Fruit fly (Drosophila melanogaster): ENCODE data around the gene Hs6st.

Hs6st gene

DNA sequence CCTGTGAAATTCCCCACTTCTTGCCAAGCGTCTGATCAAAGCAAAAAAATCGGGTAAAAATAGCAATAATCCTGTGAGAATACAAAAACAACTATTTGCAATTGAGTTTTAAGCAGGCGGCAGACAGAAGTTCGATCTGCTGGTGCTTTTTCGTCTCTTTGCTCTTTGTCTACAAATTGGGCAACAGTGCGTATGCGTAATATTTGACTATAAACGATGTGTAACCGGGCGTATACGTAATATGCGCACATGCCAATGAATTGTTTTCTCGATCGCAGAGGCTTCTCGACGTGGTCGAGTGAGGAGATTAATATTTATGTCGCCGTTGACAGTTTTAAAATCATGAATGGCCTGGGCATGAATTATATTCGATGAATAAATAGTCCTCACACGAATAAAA, 113.0 kb downstream of the Hs6st start:
- no peak for TF ChIP-seq noc (tag; optimal IDR thresholded peaks at IDR 0.05)

DNA sequence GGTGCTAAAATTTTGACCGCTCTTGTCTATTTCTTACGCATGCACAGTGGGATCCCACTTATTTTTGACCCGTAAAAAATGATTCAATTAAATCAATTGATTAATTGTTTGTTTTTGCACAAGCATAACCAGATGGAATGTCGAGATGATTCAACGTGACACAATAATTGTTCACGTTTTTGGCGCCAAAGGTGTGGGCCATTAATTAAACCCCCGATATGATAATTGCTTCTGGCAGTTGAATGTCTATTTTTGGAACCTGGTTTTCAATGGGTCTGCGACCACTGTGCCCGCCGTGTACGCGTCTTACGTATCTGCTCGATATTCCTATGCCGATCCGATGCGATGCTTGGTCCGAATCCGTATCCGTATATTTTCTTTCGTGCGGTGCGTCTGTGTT, 116.3 kb downstream of the Hs6st start:
- peak; percentile 53 for TF ChIP-seq noc (tag; optimal IDR thresholded peaks at IDR 0.05)

DNA sequence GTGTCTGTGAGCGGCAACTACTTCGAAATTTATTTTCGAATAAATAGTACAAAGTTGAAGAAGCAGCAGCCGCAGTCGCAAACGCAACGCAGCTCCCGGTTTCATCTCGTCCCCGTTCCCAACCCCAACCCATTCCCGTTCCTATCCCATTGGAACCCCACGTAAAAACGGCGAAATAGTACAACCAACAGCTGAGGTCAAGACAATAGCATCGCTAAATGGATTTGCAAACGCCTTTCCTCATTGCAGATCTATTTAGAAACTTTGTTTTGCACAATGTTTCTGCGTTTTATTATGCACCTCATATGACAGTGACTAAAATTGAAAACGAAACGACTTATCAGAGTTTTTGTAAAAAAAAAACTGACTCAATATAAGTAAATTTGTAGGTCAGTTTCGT, 116.9 kb downstream of the Hs6st start:
- no peak for TF ChIP-seq noc (tag; optimal IDR thresholded peaks at IDR 0.05)

DNA sequence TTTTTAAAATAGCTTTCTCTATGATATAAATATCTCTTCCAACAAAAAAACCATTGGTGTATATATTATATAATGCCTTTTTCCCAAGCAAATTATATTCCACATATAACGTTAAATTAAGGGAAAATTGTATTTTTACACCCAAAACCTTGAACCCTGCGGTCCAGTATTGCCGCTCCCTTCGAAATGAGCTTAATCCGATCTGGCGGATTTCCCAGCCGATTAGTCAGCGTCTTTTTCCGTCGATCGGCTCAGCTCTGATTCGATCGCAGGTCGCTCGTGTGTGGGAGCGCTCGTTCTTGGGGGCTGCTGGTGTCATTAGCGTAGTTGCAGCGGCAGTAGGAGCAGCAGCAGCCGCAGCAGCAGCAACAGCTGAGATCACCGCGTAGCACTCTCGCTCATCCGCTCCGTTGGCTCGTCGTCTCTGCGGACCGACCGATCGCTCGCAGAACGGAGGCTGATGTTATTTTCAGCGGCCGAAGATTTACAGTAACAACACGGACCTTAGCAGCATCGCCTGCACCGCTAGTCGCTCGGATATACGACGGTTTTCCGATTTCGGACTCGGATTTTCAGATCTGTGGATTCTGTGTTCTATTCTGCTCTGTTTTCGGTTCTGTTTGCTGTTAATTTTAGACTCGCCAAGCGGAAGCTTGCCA, 117.8 kb downstream of the Hs6st start, which contains the start of gene CG4733:
Gene CG4733 (plus strand): TSS at position 350 of the 659 bp plus-strand sequence.
- no peak for TF ChIP-seq noc (tag; optimal IDR thresholded peaks at IDR 0.05)

DNA sequence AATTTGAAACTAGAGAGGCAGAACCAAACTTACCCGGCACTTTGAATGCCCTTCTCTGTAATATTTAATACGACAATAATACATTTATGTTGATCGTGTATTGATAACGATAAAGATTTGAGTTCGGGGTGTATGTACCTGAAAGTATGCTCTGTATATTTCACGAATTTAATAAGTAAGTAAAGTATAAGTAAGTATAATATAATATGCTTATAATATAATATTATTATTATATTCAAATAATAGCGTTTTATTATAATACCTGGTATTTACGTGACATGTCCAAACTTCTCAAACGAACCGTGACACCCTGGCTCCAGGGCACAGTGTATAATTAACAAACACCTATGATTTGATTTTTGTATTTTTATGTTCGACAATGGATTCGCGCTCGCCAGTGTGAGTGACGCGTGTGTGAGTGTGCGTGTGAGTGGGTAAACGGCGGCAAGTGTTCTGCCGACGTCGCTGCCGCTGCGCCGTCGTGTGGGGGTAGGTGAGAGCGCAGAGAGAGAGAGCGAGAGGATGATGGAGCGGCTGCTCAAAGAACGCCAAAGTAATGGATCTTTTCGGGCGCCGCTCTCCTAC, 118.6 kb downstream of the Hs6st start:
- peak; percentile 92 for TF ChIP-seq noc (tag; optimal IDR thresholded peaks at IDR 0.05)

DNA sequence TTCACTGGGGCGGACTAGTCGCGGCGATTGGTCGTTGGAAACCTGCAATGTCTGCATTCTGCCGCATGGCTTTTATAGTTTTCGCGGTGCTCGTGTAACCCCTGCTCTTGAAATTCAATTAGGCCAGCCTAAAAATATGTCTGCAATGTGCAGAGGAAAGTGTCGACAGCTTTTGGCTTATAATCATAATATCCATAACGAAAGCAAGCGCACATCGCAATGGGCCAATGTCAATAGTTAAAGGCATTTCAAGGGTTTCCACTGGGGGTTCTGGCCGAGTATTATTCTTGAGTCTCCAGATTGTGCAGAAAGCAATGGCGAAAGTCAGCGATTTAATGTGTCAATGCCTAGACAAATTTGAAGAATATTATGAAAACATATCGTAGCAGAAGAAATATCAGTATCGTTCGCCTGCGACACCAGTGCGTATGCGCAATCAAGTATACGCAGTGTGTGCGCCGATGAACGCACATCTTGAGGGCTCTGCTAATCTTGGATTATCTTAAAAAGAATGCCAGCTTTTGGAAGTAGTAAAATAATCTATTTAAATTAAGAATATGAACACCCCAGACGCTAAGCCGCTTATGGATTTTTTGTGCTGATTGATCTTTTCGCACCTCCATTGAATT, 120.0 kb downstream of the Hs6st start, which contains the start of gene ninaE:
Gene ninaE (minus strand): TSS at position 51 of the 629 bp plus-strand sequence.
- TF ChIP-seq noc (tag; optimal IDR thresholded peaks at IDR 0.05), result no peak

DNA sequence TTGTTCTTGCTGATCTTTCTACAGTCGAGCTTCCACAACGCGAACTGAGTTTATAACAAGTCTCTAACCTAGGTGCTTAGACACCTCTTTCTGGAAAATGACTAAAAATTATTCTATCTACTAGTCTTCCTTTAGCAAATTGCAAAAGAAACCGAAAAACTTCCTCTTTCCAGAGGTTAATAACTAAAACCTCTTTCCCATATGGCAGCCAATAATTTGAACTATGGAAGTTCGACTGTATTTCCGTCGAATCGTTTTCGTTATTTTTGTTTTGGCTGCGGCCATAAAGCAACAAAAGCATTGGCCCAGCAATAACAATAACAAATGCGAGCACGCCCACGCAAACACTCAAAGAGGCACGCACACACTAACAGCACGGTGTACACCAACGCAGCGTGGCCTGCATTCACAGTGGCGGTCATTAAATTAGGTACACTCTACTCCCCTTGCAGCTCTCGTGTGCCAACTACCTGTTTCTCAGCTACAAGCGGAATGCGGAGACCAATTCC, 127.8 kb downstream of the Hs6st start:
- peak; percentile 88 for TF ChIP-seq noc (tag; optimal IDR thresholded peaks at IDR 0.05)

DNA sequence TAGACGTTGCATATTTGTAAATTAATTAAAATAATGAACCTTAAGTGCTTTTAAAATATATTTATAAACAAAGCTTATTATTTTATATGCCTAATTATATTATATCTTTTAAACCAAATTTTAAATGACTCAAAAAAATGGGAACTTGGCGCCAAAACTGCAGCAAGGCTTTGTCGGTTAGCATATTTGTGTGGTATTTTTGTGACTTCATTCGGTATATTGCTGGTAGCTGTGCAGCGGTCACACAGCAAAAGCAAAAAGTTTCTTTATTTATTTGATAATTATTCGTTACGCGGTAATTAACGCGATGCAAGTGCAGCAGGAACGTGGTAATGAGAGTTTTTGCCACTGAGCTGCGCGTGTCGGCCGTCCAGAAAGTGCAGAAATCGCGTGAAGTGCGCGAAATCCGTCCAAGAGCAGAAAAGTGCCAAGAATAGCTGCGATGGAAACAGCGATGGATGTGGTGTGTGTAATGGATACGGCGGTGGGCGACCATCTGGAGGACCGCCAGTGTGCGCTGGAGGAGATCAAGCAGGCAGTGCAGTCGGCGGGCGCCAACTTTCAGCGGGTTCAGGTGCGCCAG, 128.8 kb downstream of the Hs6st start, which contains the start of gene Ask1:
Gene Ask1 (plus strand): TSS at position 250 of the 583 bp plus-strand sequence.
- TF ChIP-seq noc (tag; optimal IDR thresholded peaks at IDR 0.05), result no peak

Data from whole organism, larva.